Fruit fly (Drosophila melanogaster) whole organism, wandering third instar larva: ENCODE measurements around the gene CaMKII.

Experiments
- Abd-B ChIP-seq: fragments of >200 bp; optimal IDR thresholded peaks from 2 replicates; lab custom pipeline; 2017; ENCODE audit warnings: missing biosample characterization, missing genetic modification characterization
- CrebA ChIP-seq: fragments of 200-800 bp; sonication (Bioruptor generic); optimal IDR thresholded peaks from 2 replicates; lab custom pipeline; 2016; ENCODE audit warnings: missing biosample characterization, mild to moderate bottlenecking, missing genetic modification characterization, borderline replicate concordance
- Dfd ChIP-seq: fragments of >200 bp; optimal IDR thresholded peaks from 2 replicates; lab custom pipeline; 2017; ENCODE audit warnings: missing biosample characterization, missing genetic modification characterization
- dsf ChIP-seq: sonication (Bioruptor generic); optimal IDR thresholded peaks from 2 replicates; lab custom pipeline; 2016; ENCODE audit warnings: missing biosample characterization, missing genetic modification characterization, borderline replicate concordance
- jim ChIP-seq: fragments of 175-275, 200-325 bp; sonication (Bioruptor generic); optimal IDR thresholded peaks from 2 replicates; lab custom pipeline; 2016; ENCODE audit warnings: missing biosample characterization, mild to moderate bottlenecking, missing genetic modification characterization
- lola ChIP-seq: fragments of >200 bp; optimal IDR thresholded peaks from 2 replicates; lab custom pipeline; 2017; ENCODE audit warnings: missing biosample characterization, missing genetic modification characterization
- pan ChIP-seq: fragments of >200 bp; optimal IDR thresholded peaks from 2 replicates; lab custom pipeline; 2017
- sv ChIP-seq: fragments of 200-800 bp; sonication (Bioruptor generic); optimal IDR thresholded peaks from 3 replicates; lab custom pipeline; 2016; ENCODE audit warnings: missing biosample characterization, missing genetic modification characterization

DNA sequence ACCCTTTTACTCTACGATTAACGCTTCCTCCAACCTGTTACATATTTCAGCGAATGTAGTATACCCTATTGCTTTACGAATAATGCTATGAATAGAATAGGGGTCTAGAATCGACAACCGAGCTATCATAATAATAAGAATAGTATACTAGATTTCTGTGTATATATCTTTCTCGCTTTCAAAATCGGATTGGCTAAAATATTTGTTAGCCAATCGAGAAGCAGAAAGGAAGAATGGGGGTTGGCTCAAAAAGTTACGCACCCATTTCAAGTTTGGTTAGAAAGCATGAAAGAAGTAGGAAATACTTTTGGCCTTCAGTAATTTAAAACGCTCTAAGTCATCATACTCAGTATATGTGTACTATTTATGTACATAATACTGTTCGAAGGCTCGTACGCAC, 57.5 kb downstream of the CaMKII start:
- TF ChIP-seq Dfd (GFP tag; lab: Kevin White, UChicago) = no peak
- TF ChIP-seq dsf = no peak
- no peak for TF ChIP-seq Abd-B (GFP tag; lab: Kevin White, UChicago)
- TF ChIP-seq lola (GFP tag; lab: Kevin White, UChicago) = no peak
- TF ChIP-seq CrebA (GFP tag; lab: Kevin White, UChicago) = no peak
- no peak for TF ChIP-seq pan (lab: Kevin White, UChicago)
- no peak for TF ChIP-seq sv (GFP tag; lab: Kevin White, UChicago)
- no peak for TF ChIP-seq jim (GFP tag; lab: Kevin White, UChicago)
